Fruit fly (Drosophila melanogaster) whole organism, embryonic: ENCODE measurements around the gene NimB3.
A peak's percentile ranks its signal among the peaks of the same experiment; 100 is the strongest.

Experiments
- Atf3 ChIP-seq: fragments of 200-800 bp; sonication (Bioruptor generic); optimal IDR thresholded peaks from 3 replicates; lab custom pipeline; 2016; ENCODE audit warnings: missing biosample characterization, missing genetic modification characterization
- CG10366 ChIP-seq: fragments of 200-800 bp; sonication (Bioruptor generic); IDR thresholded peaks from 2 replicates; pipeline ENCODE4 v1.3.6; 2022; ENCODE audit warnings: missing biosample characterization, missing genetic modification characterization
- CG11085 ChIP-seq: fragments of 200-800 bp; sonication (Bioruptor generic); IDR thresholded peaks from 2 replicates; pipeline ENCODE4 v1.3.6; 2022; ENCODE audit warnings: missing biosample characterization, missing genetic modification characterization
- CG11093 ChIP-seq: fragments of 200-800 bp; sonication (Bioruptor generic); IDR thresholded peaks from 3 replicates; pipeline ENCODE4 v1.3.6; 2022; ENCODE audit warnings: missing biosample characterization, missing genetic modification characterization
- CG12219 ChIP-seq: fragments of 200-800 bp; sonication (Bioruptor generic); optimal IDR thresholded peaks from 3 replicates; lab custom pipeline; 2018; ENCODE audit warnings: missing biosample characterization, mild to moderate bottlenecking, missing genetic modification characterization
- CG1233 ChIP-seq: fragments of 200-800 bp; sonication (Bioruptor generic); optimal IDR thresholded peaks from 4 replicates; lab custom pipeline; 2018; ENCODE audit warnings: missing biosample characterization, mild to moderate bottlenecking, missing genetic modification characterization
- CG15514 ChIP-seq: fragments of 200-800 bp; sonication (Bioruptor generic); optimal IDR thresholded peaks from 3 replicates; lab custom pipeline; 2017; ENCODE audit warnings: missing biosample characterization, missing genetic modification characterization, mild to moderate bottlenecking, moderate library complexity, missing genetic modification reagents
- CG17568 ChIP-seq: fragments of 200-800 bp; sonication (Bioruptor generic); optimal IDR thresholded peaks from 2 replicates; lab custom pipeline; 2018; ENCODE audit warnings: missing biosample characterization, mild to moderate bottlenecking, missing genetic modification characterization, moderate library complexity
- CG18011 ChIP-seq: fragments of 200-800 bp; sonication (Bioruptor generic); optimal IDR thresholded peaks from 2 replicates; lab custom pipeline; 2017; ENCODE audit warnings: missing biosample characterization, missing genetic modification characterization, mild to moderate bottlenecking, moderate library complexity, missing genotype
- CG18599 ChIP-seq: fragments of 200-800 bp; sonication (Bioruptor generic); optimal IDR thresholded peaks from 3 replicates; lab custom pipeline; 2017; ENCODE audit warnings: missing biosample characterization, missing genetic modification characterization, mild to moderate bottlenecking, moderate library complexity, missing genetic modification reagents
- CG3726 ChIP-seq: fragments of 200-800 bp; sonication (Bioruptor generic); IDR thresholded peaks from 3 replicates; pipeline ENCODE4, ENCODE4 v1.3.6; 2022; ENCODE audit warnings: missing biosample characterization, missing genetic modification characterization
- CG4360 ChIP-seq: fragments of 200-800 bp; sonication (Bioruptor generic); IDR thresholded peaks from 2 replicates; pipeline ENCODE4 v1.3.6; 2022; ENCODE audit warnings: missing biosample characterization, missing genetic modification characterization
- CG4404 ChIP-seq: fragments of 200-800 bp; sonication (Bioruptor generic); IDR thresholded peaks from 2 replicates; pipeline ENCODE4 v1.3.6; 2022; ENCODE audit warnings: missing biosample characterization, missing genetic modification characterization
- CG7271 ChIP-seq: fragments of 200-800 bp; sonication (Bioruptor generic); optimal IDR thresholded peaks from 2 replicates; lab custom pipeline; 2018; ENCODE audit warnings: missing biosample characterization, mild to moderate bottlenecking, missing genetic modification characterization, moderate library complexity
- CG7963 ChIP-seq: fragments of 200-800 bp; sonication (Bioruptor generic); IDR thresholded peaks from 3 replicates; pipeline ENCODE4 v1.3.6; 2022; ENCODE audit warnings: missing biosample characterization, missing genetic modification characterization; ENCODE audit not compliant: partially characterized antibody
- CG8944 ChIP-seq: fragments of 200-800 bp; sonication (Bioruptor generic); optimal IDR thresholded peaks from 3 replicates; lab custom pipeline; 2016; ENCODE audit warnings: missing biosample characterization, missing genetic modification characterization
- Eip74EF ChIP-seq, 2 experiments: fragments of 200-800 bp in 1 of 2; fragments of >200 bp in 1 of 2; sonication (Bioruptor generic) in 1 of 2; optimal IDR thresholded peaks; 2 replicates each; lab custom pipeline; 2017 to 2019; ENCODE audit warnings: missing biosample characterization in 2 of 2, missing genetic modification characterization in 2 of 2, mild to moderate bottlenecking in 1 of 2, moderate library complexity in 1 of 2
- Ets65A ChIP-seq: fragments of 200-800 bp; sonication (Bioruptor generic); peaks from one replicate; lab custom pipeline; 2016; ENCODE audit warnings: missing biosample characterization, missing genetic modification characterization
- GATAe ChIP-seq: fragments of 200-800 bp; sonication (Bioruptor generic); conservative IDR thresholded peaks from 2 replicates; pipeline ENCODE4 v1.3.6; 2022; ENCODE audit warnings: missing biosample characterization, missing genetic modification characterization
- HHEX ChIP-seq: fragments of 200-800 bp; sonication (Bioruptor generic); optimal IDR thresholded peaks from 3 replicates; lab custom pipeline; 2017; ENCODE audit warnings: missing biosample characterization, mild to moderate bottlenecking, missing genetic modification characterization, missing genetic modification reagents
- HLH3B ChIP-seq: fragments of 200-800 bp; sonication (Bioruptor generic); IDR thresholded peaks from 2 replicates; pipeline ENCODE4 v1.3.6; 2022; ENCODE audit warnings: missing biosample characterization, missing genetic modification characterization
- Nf-YA ChIP-seq: fragments of 200-800 bp; sonication (Bioruptor generic); IDR thresholded peaks from 2 replicates; pipeline ENCODE4 v1.3.6; 2022; ENCODE audit warnings: missing biosample characterization, missing genetic modification characterization
- Taf1 ChIP-seq: fragments of 200-800 bp; sonication (Bioruptor generic); IDR thresholded peaks from 2 replicates; pipeline ENCODE4 v1.3.6; 2022; ENCODE audit warnings: missing biosample characterization, missing genetic modification characterization
- ase ChIP-seq: fragments of 200-800 bp; sonication (Bioruptor generic); IDR thresholded peaks from 3 replicates; pipeline ENCODE4 v1.3.6; 2022; ENCODE audit warnings: missing biosample characterization, missing genetic modification characterization
- ato ChIP-seq: fragments of 200-800 bp; sonication (Bioruptor generic); IDR thresholded peaks from 2 replicates; pipeline ENCODE4 v1.3.6; 2022; ENCODE audit warnings: missing biosample characterization, missing genetic modification characterization; ENCODE audit not compliant: partially characterized antibody
- bbx ChIP-seq: fragments of 200-800 bp; sonication (Bioruptor generic); IDR thresholded peaks from 2 replicates; pipeline ENCODE4 v1.3.6; 2022; ENCODE audit warnings: missing biosample characterization, missing genetic modification characterization; ENCODE audit not compliant: partially characterized antibody
- btn ChIP-seq: fragments of 200-800 bp; sonication (Bioruptor generic); optimal IDR thresholded peaks from 2 replicates; lab custom pipeline; 2016; ENCODE audit warnings: missing biosample characterization, missing genetic modification characterization
- cad ChIP-seq: fragments of >200 bp; optimal IDR thresholded peaks from 2 replicates; lab custom pipeline; 2017; ENCODE audit warnings: missing biosample characterization, missing genetic modification characterization
- chm ChIP-seq: fragments of 200-800 bp; sonication (Bioruptor generic); IDR thresholded peaks from 2 replicates; pipeline ENCODE4 v1.3.6; 2022; ENCODE audit warnings: missing biosample characterization, missing genetic modification characterization
- crc ChIP-seq: fragments of 200-800 bp; sonication (Bioruptor generic); optimal IDR thresholded peaks from 2 replicates; lab custom pipeline; 2016; ENCODE audit warnings: missing biosample characterization, missing genetic modification characterization
- dysf ChIP-seq: fragments of 200-800 bp; sonication (Bioruptor generic); IDR thresholded peaks from 3 replicates; pipeline ENCODE4 v1.3.6; 2022; ENCODE audit warnings: missing biosample characterization, missing genetic modification characterization
- ems ChIP-seq: fragments of 200-800 bp; sonication (Bioruptor generic); optimal IDR thresholded peaks from 3 replicates; lab custom pipeline; 2016; ENCODE audit warnings: missing biosample characterization, missing genetic modification characterization
- fd96Cb ChIP-seq: fragments of 200-800 bp; sonication (Bioruptor generic); optimal IDR thresholded peaks from 2 replicates; lab custom pipeline; 2018; ENCODE audit warnings: missing biosample characterization, mild to moderate bottlenecking, missing genetic modification characterization, moderate library complexity
- gem ChIP-seq: fragments of 200-800 bp; sonication (Bioruptor generic); optimal IDR thresholded peaks from 2 replicates; lab custom pipeline; 2019; ENCODE audit warnings: missing biosample characterization, mild to moderate bottlenecking, missing genetic modification characterization, moderate library complexity
- her ChIP-seq: fragments of 200-800 bp; sonication (Bioruptor generic); optimal IDR thresholded peaks from 2 replicates; lab custom pipeline; 2016; ENCODE audit warnings: missing biosample characterization, missing genetic modification characterization
- jigr1 ChIP-seq: fragments of 200-800 bp; sonication (Bioruptor generic); IDR thresholded peaks from 3 replicates; pipeline ENCODE4 v1.3.6; 2022; ENCODE audit warnings: missing biosample characterization, missing genetic modification characterization
- jumu ChIP-seq: fragments of 200-800 bp; sonication (Bioruptor generic); optimal IDR thresholded peaks from 3 replicates; lab custom pipeline; 2016; ENCODE audit warnings: missing biosample characterization, missing genetic modification characterization
- kah ChIP-seq: fragments of 200-800 bp; sonication (Bioruptor generic); optimal IDR thresholded peaks from 2 replicates; lab custom pipeline; 2018; ENCODE audit warnings: missing biosample characterization, mild to moderate bottlenecking, missing genetic modification characterization
- mirr ChIP-seq: fragments of 200-800 bp; sonication (Bioruptor generic); optimal IDR thresholded peaks from 3 replicates; lab custom pipeline; 2018; ENCODE audit warnings: missing biosample characterization, mild to moderate bottlenecking, missing genetic modification characterization
- org-1 ChIP-seq: fragments of 200-800 bp; sonication (Bioruptor generic); optimal IDR thresholded peaks from 2 replicates; lab custom pipeline; 2017; ENCODE audit warnings: missing biosample characterization, missing genetic modification characterization
- psq ChIP-seq: fragments of 200-800 bp; sonication (Bioruptor generic); optimal IDR thresholded peaks from 2 replicates; lab custom pipeline; 2017; ENCODE audit warnings: missing biosample characterization, missing genetic modification characterization
- pzg ChIP-seq: fragments of 200-800 bp; sonication (Bioruptor generic); optimal IDR thresholded peaks from 3 replicates; lab custom pipeline; 2018; ENCODE audit warnings: missing biosample characterization, mild to moderate bottlenecking, missing genetic modification characterization, moderate library complexity
- rib ChIP-seq: fragments of 200-800 bp; sonication (Bioruptor generic); IDR thresholded peaks from 2 replicates; pipeline ENCODE4 v1.3.6; 2022; ENCODE audit warnings: missing biosample characterization, missing genetic modification characterization
- sc ChIP-seq, 3 experiments: fragments of >200 bp in 2 of 3; fragments of 200-800 bp in 1 of 3; sonication (Bioruptor generic) in 1 of 3; optimal IDR thresholded peaks; 2 replicates in 2 of 3; 3 replicates in 1 of 3; lab custom pipeline; 2017; ENCODE audit warnings: mild to moderate bottlenecking in 1 of 3, missing biosample characterization in 1 of 3, missing genetic modification characterization in 1 of 3, missing genetic modification reagents in 1 of 3
- schlank ChIP-seq: fragments of 200-800 bp; sonication (Bioruptor generic); optimal IDR thresholded peaks from 2 replicates; lab custom pipeline; 2018; ENCODE audit warnings: missing biosample characterization, mild to moderate bottlenecking, missing genetic modification characterization
- shn ChIP-seq: fragments of 200-800 bp; sonication (Bioruptor generic); optimal IDR thresholded peaks from 3 replicates; lab custom pipeline; 2016; ENCODE audit warnings: missing biosample characterization, missing genetic modification characterization
- sr ChIP-seq: fragments of 200-800 bp; sonication (Bioruptor generic); IDR thresholded peaks from 3 replicates; pipeline ENCODE4 v1.3.6; 2022; ENCODE audit warnings: missing biosample characterization, missing genetic modification characterization
- tin ChIP-seq: fragments of 200-800 bp; sonication (Bioruptor generic); optimal IDR thresholded peaks from 3 replicates; lab custom pipeline; 2016; ENCODE audit warnings: missing biosample characterization, missing genetic modification characterization
- twi ChIP-seq: fragments of 200-800 bp; optimal IDR thresholded peaks from 2 replicates; lab custom pipeline; 2019; ENCODE audit warnings: missing biosample characterization, mild to moderate bottlenecking, missing genetic modification characterization, moderate library complexity

The NimB3 gene

dm6 chr2L:14011591-14012303 is 44.0 kb upstream of the NimB3 start (continued):
- TF ChIP-seq CG1233, result peak; percentile 16
- no peak for TF ChIP-seq crc (GFP tag; lab: Kevin White, UChicago)
- no peak for TF ChIP-seq CG15514 (GFP tag; lab: Kevin White, UChicago)
- TF ChIP-seq bbx, result 0 out of 2 replicates have a peak, but pooled peaks have one; percentile 13
- TF ChIP-seq schlank (tag; lab: Kevin White, UChicago), result no peak
- no peak for TF ChIP-seq CG18011 (GFP tag; lab: Kevin White, UChicago)
- TF ChIP-seq dysf, result peak; percentile 43; the same call in 1 of the 3 replicates
- no peak for TF ChIP-seq kah (GFP tag; lab: Kevin White, UChicago)
- TF ChIP-seq twi (tag; lab: Kevin White, UChicago), result no peak
- no peak for TF ChIP-seq sc (optimal IDR thresholded peaks at IDR 0.05; lab: Kevin White, UChicago)
- no peak for TF ChIP-seq sc (GFP tag; optimal IDR thresholded peaks at IDR 0.05; lab: Kevin White, UChicago)
- no peak for TF ChIP-seq Atf3 (GFP tag; lab: Kevin White, UChicago)
- no peak for TF ChIP-seq jumu (GFP tag; lab: Kevin White, UChicago)
- no peak for TF ChIP-seq psq (GFP tag; lab: Kevin White, UChicago)
- no peak for TF ChIP-seq org-1 (GFP tag; lab: Kevin White, UChicago)
- TF ChIP-seq ems (GFP tag; lab: Kevin White, UChicago), result no peak
- no peak for TF ChIP-seq CG7963 (GFP tag; lab: Robert Waterston, UW)
- no peak for TF ChIP-seq ato
- no peak for TF ChIP-seq GATAe (GFP tag; lab: Robert Waterston, UW)
- no peak for TF ChIP-seq ase (GFP tag; lab: Robert Waterston, UW)
- peak; percentile 12; the same call in 1 of the 2 replicates for TF ChIP-seq rib (GFP tag; lab: Robert Waterston, UW)
- no peak for TF ChIP-seq her (GFP tag; lab: Kevin White, UChicago)
- no peak for TF ChIP-seq CG4360 (GFP tag; lab: Robert Waterston, UW)
- TF ChIP-seq CG18599 (GFP tag; lab: Kevin White, UChicago), result peak; percentile 59
- TF ChIP-seq pzg, result no peak
- no peak for TF ChIP-seq HHEX (GFP tag; lab: Kevin White, UChicago)
- peak; percentile 60 for TF ChIP-seq gem
- TF ChIP-seq tin (GFP tag; lab: Kevin White, UChicago), result peak; percentile 3
- TF ChIP-seq shn (GFP tag; lab: Kevin White, UChicago), result no peak
- TF ChIP-seq cad (GFP tag; lab: Kevin White, UChicago), result no peak
- TF ChIP-seq Eip74EF (GFP tag; optimal IDR thresholded peaks at IDR 0.05; lab: Kevin White, UChicago), result no peak
- TF ChIP-seq CG8944 (GFP tag; lab: Kevin White, UChicago), result no peak
- TF ChIP-seq CG11085 (GFP tag; lab: Robert Waterston, UW), result no peak
- no peak for TF ChIP-seq fd96Cb (tag; lab: Kevin White, UChicago)
- TF ChIP-seq mirr, result no peak
- no peak; the same call in 1 of the 2 replicates for TF ChIP-seq chm (GFP tag; lab: Robert Waterston, UW)
- no peak for TF ChIP-seq Nf-YA (GFP tag; lab: Robert Waterston, UW)
- no peak for TF ChIP-seq CG4404 (GFP tag; lab: Robert Waterston, UW)
- TF ChIP-seq Taf1 (GFP tag; lab: Robert Waterston, UW), result no peak
- TF ChIP-seq CG3726 (GFP tag; lab: Robert Waterston, UW), result no peak
- TF ChIP-seq HLH3B (GFP tag; lab: Robert Waterston, UW), result 0 out of 2 replicates have a peak, but pooled peaks have one; percentile 17
- TF ChIP-seq CG17568 (GFP tag; lab: Kevin White, UChicago), result no peak
- no peak for TF ChIP-seq jigr1 (GFP tag; lab: Robert Waterston, UW)
- TF ChIP-seq CG11093, result no peak
- TF ChIP-seq CG7271 (tag; lab: Kevin White, UChicago), result no peak
- TF ChIP-seq sr (GFP tag; lab: Robert Waterston, UW), result no peak
- TF ChIP-seq btn (GFP tag; lab: Kevin White, UChicago), result no peak
- no peak for TF ChIP-seq CG12219 (GFP tag; lab: Kevin White, UChicago)
- peak; percentile 54 for TF ChIP-seq Ets65A
- peak; percentile 48 for TF ChIP-seq CG10366 (GFP tag; lab: Robert Waterston, UW)
- TF ChIP-seq, all 482 proteins: peak for 129
